Fruit fly (Drosophila melanogaster): ENCODE data around the gene Esp.

Gene Esp

dm6 chr3R:24876843-24877457 lies 35.2 kb downstream of the Esp start, which contains the start of the genes CG11089 and CG31381 (continued):
- TF ChIP-seq zen2 (GFP tag; IDR thresholded peaks at IDR 0.05; ENCODE audit: partially characterized antibody) (no peak), Six4 (GFP tag; optimal IDR thresholded peaks at IDR 0.05) (no peak), Oaz (GFP tag; IDR thresholded peaks at IDR 0.05) (no peak), CG18011 (GFP tag; optimal IDR thresholded peaks at IDR 0.05) (no peak), Awh (GFP tag; IDR thresholded peaks at IDR 0.05) (no peak; the same call in 1 of the 2 replicates), otp (GFP tag; IDR thresholded peaks at IDR 0.05) (no peak), sisA (GFP tag; IDR thresholded peaks at IDR 0.05) (no peak), en (GFP tag; optimal IDR thresholded peaks at IDR 0.05) (no peak), CG6654 (GFP tag; optimal IDR thresholded peaks at IDR 0.05) (no peak), Sin3A (optimal IDR thresholded peaks at IDR 0.05) (peak; percentile 6), CG11093 (GFP tag; IDR thresholded peaks at IDR 0.05) (no peak), Sry-β (GFP tag; optimal IDR thresholded peaks at IDR 0.05) (no peak), NfI (GFP tag; optimal IDR thresholded peaks at IDR 0.05) (no peak), Rfx (GFP tag; IDR thresholded peaks at IDR 0.05) (no peak), Meics (GFP tag; optimal IDR thresholded peaks at IDR 0.05) (peak; percentile 32), CG6683 (GFP tag; optimal IDR thresholded peaks at IDR 0.05) (peak; percentile 14), E2f2 (GFP tag; IDR thresholded peaks at IDR 0.05) (peak; percentile 97), CG10267 (tag; optimal IDR thresholded peaks at IDR 0.05) (peak; percentile 45), Antp (GFP tag; optimal IDR thresholded peaks at IDR 0.05) (no peak), Sox100B (GFP tag; optimal IDR thresholded peaks at IDR 0.05) (no peak), cato (GFP tag; optimal IDR thresholded peaks at IDR 0.05; ENCODE audit: borderline replicate concordance) (no peak), Hmr (GFP tag; optimal IDR thresholded peaks at IDR 0.05) (no peak), usp (GFP tag; optimal IDR thresholded peaks at IDR 0.05) (no peak), croc (GFP tag; conservative IDR thresholded peaks at IDR 0.05) (0 out of 3 replicates have a peak, but pooled peaks have one; percentile 3), Dip2 (GFP tag; IDR thresholded peaks at IDR 0.05) (no peak), CG2129 (GFP tag; IDR thresholded peaks at IDR 0.05; ENCODE audit: partially characterized antibody) (no peak), pros (GFP tag; optimal IDR thresholded peaks at IDR 0.05) (no peak), CG6689 (GFP tag; IDR thresholded peaks at IDR 0.05) (no peak), CG1792 (GFP tag; optimal IDR thresholded peaks at IDR 0.05) (no peak), CkIIα-i1 (GFP tag; IDR thresholded peaks at IDR 0.05) (no peak), Dref (GFP tag; IDR thresholded peaks at IDR 0.05) (no peak), NK7.1 (GFP tag; optimal IDR thresholded peaks at IDR 0.05) (no peak), cas (GFP tag; IDR thresholded peaks at IDR 0.05) (no peak), grau (tag; optimal IDR thresholded peaks at IDR 0.05) (no peak), kah (GFP tag; optimal IDR thresholded peaks at IDR 0.05) (peak; percentile 99), fd102C (GFP tag; optimal IDR thresholded peaks at IDR 0.05) (no peak), zf30C (GFP tag; optimal IDR thresholded peaks at IDR 0.05) (no peak), NC2α (GFP tag; optimal IDR thresholded peaks at IDR 0.05) (no peak), CG1233 (GFP tag; optimal IDR thresholded peaks at IDR 0.05) (no peak), fd64A (GFP tag; optimal IDR thresholded peaks at IDR 0.05) (no peak), ssp (GFP tag; IDR thresholded peaks at IDR 0.05) (no peak), CG10543 (GFP tag; optimal IDR thresholded peaks at IDR 0.05) (no peak), CG31388 (GFP tag; optimal IDR thresholded peaks at IDR 0.05) (no peak), Mrtf (GFP tag; IDR thresholded peaks at IDR 0.05) (no peak), CG2116 (GFP tag; optimal IDR thresholded peaks at IDR 0.05) (peak; percentile 5), dati (GFP tag; IDR thresholded peaks at IDR 0.05) (no peak), CG17186 (GFP tag; optimal IDR thresholded peaks at IDR 0.05) (no peak), CG14710 (tag; optimal IDR thresholded peaks at IDR 0.05) (peak; percentile 100), Trl (optimal IDR thresholded peaks at IDR 0.05) (no peak), Trl (GFP tag; optimal IDR thresholded peaks at IDR 0.05) (no peak), CG16779 (GFP tag; IDR thresholded peaks at IDR 0.05) (no peak), Lhr (GFP tag; optimal IDR thresholded peaks at IDR 0.05) (no peak)
